Worm (Caenorhabditis elegans) whole organism, midembryonic: ENCODE results near the gene srj-14.
"Not testable (repeated sequence)": the region's sequence is repeated elsewhere in the genome, so short reads cannot be mapped to it uniquely, and the experiment has no call there.

Experiments
- T22C8.4 ChIP-seq: fragments of 200-800 bp; sonication (Bioruptor generic); IDR thresholded peaks from 2 replicates; pipeline ENCODE4 v1.3.6; 2022; ENCODE audit warnings: missing genetic modification characterization, missing compliant biosample characterization
- cog-1 ChIP-seq: sonication (generic microtip); optimal IDR thresholded peaks from 2 replicates; lab custom pipeline; 2016; ENCODE audit warnings: missing genetic modification characterization, missing compliant biosample characterization
- flt-1 ChIP-seq: fragments of 200-800 bp; sonication (Bioruptor generic); IDR thresholded peaks from 2 replicates; pipeline ENCODE4 v1.3.6; 2022; ENCODE audit warnings: missing genetic modification characterization, missing compliant biosample characterization
- klf-2 ChIP-seq: fragments of 200-800 bp; sonication (Bioruptor generic); conservative IDR thresholded peaks from 2 replicates; pipeline ENCODE4 v1.3.6; 2022; ENCODE audit warnings: missing genetic modification reagents, missing genetic modification characterization, missing compliant biosample characterization
- med-1 ChIP-seq: sonication (generic microtip); optimal IDR thresholded peaks from 2 replicates; lab custom pipeline; 2017; ENCODE audit warnings: missing genetic modification characterization, mild to moderate bottlenecking, missing compliant biosample characterization, antibody characterized with exemption, missing genetic modification reagents; ENCODE audit not compliant: insufficient read depth
- ref-1 ChIP-seq: fragments of 200-800 bp; sonication (Bioruptor generic); conservative IDR thresholded peaks from 2 replicates; pipeline ENCODE4 v1.3.6; 2022; ENCODE audit warnings: missing genetic modification reagents, missing genetic modification characterization, missing compliant biosample characterization
- tab-1 ChIP-seq: fragments of 200-800 bp; sonication (Bioruptor generic); IDR thresholded peaks from 2 replicates; pipeline ENCODE4 v1.3.6; 2022; ENCODE audit warnings: missing genetic modification characterization, missing compliant biosample characterization
- ztf-23 ChIP-seq: fragments of 200-800 bp; sonication (Bioruptor generic); IDR thresholded peaks from 2 replicates; pipeline ENCODE4 v1.3.6; 2022; ENCODE audit warnings: missing genetic modification reagents, missing genetic modification characterization, missing compliant biosample characterization
- ztf-29 ChIP-seq: fragments of 200-800 bp; sonication (Bioruptor generic); IDR thresholded peaks from 2 replicates; pipeline ENCODE4 v1.3.6; 2022; ENCODE audit warnings: missing genetic modification reagents, missing genetic modification characterization, missing compliant biosample characterization

Gene srj-14

ce11 chrV:7369578-7369977, at the start of gene srj-14:
srj-14 (plus strand) TSS chrV:7369708.
- TF ChIP-seq T22C8.4 (no peak), tab-1 (no peak), ref-1 (GFP tag; lab: Robert Waterston, UW) (no peak), klf-2 (GFP tag; lab: Robert Waterston, UW) (no peak), cog-1 (tag; lab: Kevin White, UChicago) (no peak), ztf-23 (GFP tag; lab: Robert Waterston, UW) (no peak), flt-1 (GFP tag; lab: Robert Waterston, UW) (no peak), med-1 (GFP tag; lab: Kevin White, UChicago) (no peak), ztf-29 (GFP tag; lab: Robert Waterston, UW) (no peak)

DNA sequence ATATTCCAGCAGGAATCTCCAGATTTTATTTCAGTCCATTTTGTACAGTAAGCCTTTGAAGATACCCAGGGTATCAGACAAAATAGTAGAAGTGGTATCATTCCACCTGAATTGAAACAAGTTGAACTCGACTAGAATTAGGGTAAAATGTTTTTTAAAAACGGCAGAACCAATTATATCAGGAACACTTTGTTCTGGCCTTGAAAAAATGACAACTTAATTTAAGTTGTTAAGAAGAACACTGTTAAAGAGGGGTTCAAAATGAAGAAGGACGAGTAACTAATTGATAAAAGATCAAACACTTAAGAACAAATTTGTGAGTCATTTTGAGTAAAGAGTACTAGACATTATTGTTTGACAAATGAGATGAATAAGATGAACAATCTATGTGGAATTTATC, 48.6 kb upstream of the srj-14 start, which contains the start of gene lmd-4:
Gene lmd-4, minus strand, starts transcription at position 101 of the 400 bp plus-strand sequence.
- TF ChIP-seq ztf-23 (GFP tag; lab: Robert Waterston, UW) (no peak), flt-1 (GFP tag; lab: Robert Waterston, UW) (no peak), T22C8.4 (no peak), cog-1 (tag; lab: Kevin White, UChicago) (no peak), tab-1 (no peak), ztf-29 (GFP tag; lab: Robert Waterston, UW) (no peak), ref-1 (GFP tag; lab: Robert Waterston, UW) (no peak), med-1 (GFP tag; lab: Kevin White, UChicago) (no peak)

ce11 chrV:7321915-7322314, 47.6 kb upstream of the srj-14 start, which contains the start of gene F10G2.10:
F10G2.10 (plus strand) TSS chrV:7322215.
- TF ChIP-seq med-1 (GFP tag; lab: Kevin White, UChicago), result no peak
- TF ChIP-seq T22C8.4, result no peak
- no peak for TF ChIP-seq ref-1 (GFP tag; lab: Robert Waterston, UW)
- no peak for TF ChIP-seq klf-2 (GFP tag; lab: Robert Waterston, UW)
- TF ChIP-seq cog-1 (tag; lab: Kevin White, UChicago), result no peak
- TF ChIP-seq flt-1 (GFP tag; lab: Robert Waterston, UW), result no peak
- no peak for TF ChIP-seq tab-1
- TF ChIP-seq ztf-29 (GFP tag; lab: Robert Waterston, UW), result no peak
- TF ChIP-seq ztf-23 (GFP tag; lab: Robert Waterston, UW), result no peak

DNA sequence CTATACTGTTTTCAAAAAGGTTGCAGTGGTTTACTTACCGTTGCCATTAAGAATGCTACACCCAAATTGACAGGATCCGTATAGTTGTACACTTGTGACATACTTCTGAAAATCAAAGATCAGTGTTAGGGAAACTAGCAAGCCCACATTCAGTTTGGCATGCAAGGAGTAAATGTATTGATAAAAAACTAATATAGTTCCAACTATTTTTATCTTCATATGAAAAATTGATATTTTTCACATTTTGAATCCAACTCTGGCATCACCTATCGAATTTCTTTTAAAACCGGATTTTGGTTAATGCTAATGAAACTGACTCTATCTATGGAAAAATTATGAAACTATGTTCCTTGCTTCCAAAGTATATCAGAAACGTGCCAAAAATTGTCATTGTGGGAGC, 44.2 kb upstream of the srj-14 start, which contains the start of gene srx-92:
Gene srx-92, minus strand, starts transcription at position 101 of the 400 bp plus-strand sequence.
- TF ChIP-seq ztf-23 (GFP tag; lab: Robert Waterston, UW) (no peak), flt-1 (GFP tag; lab: Robert Waterston, UW) (no peak), ref-1 (GFP tag; lab: Robert Waterston, UW) (no peak), tab-1 (no peak), klf-2 (GFP tag; lab: Robert Waterston, UW) (no peak), T22C8.4 (no peak), cog-1 (tag; lab: Kevin White, UChicago) (no peak), med-1 (GFP tag; lab: Kevin White, UChicago) (no peak), ztf-29 (GFP tag; lab: Robert Waterston, UW) (no peak)

DNA sequence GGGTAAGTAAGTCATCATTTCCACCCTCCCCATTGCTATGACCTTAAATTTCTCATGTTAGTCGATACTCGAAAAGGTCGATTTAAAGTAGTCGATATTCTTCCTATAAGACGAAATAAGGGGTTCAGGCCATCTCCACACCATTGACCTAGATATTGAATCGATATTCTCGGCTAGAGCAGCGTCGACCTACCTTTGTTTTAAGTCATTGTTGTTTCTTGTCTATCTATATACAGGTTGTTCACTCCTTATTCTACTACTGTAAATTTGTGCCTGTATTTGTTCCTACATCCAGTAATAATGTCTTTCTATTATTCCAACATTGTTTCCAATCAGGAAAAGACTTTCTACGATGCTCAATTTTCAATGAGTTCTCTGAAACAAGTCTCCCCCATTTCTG, 42.6 kb upstream of the srj-14 start, which contains the start of gene F10G2.4:
Gene F10G2.4, plus strand, starts transcription at position 301 of the 400 bp plus-strand sequence.
- TF ChIP-seq ref-1 (GFP tag; lab: Robert Waterston, UW) (no peak), klf-2 (GFP tag; lab: Robert Waterston, UW) (no peak), ztf-23 (GFP tag; lab: Robert Waterston, UW) (no peak), tab-1 (no peak), med-1 (GFP tag; lab: Kevin White, UChicago) (no peak), cog-1 (tag; lab: Kevin White, UChicago) (no peak), flt-1 (GFP tag; lab: Robert Waterston, UW) (no peak), T22C8.4 (no peak), ztf-29 (GFP tag; lab: Robert Waterston, UW) (no peak)

DNA sequence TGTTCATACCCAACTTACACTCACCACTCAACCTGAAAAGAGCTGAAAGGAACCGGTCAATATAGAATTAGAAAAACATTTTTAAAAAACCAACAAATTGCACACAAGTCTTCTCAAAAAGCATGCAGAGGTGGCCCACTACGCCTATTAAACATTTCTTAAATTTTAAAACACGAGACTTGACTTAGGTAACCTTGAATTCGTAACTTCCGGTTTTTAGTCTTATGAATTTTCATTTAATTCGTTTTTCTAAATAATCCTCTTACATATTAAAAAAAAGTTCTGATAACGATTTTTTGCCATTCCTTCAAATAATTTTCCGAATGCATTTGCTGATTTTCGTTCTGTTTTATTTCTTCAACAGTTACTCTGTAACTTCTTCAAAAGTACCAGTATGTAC, 41.4 kb upstream of the srj-14 start, which contains the start of gene clec-7:
Gene clec-7, plus strand, starts transcription at position 301 of the 400 bp plus-strand sequence.
- TF ChIP-seq ztf-23 (GFP tag; lab: Robert Waterston, UW), result no peak
- no peak for TF ChIP-seq ref-1 (GFP tag; lab: Robert Waterston, UW)
- TF ChIP-seq T22C8.4, result no peak
- TF ChIP-seq klf-2 (GFP tag; lab: Robert Waterston, UW), result no peak
- TF ChIP-seq flt-1 (GFP tag; lab: Robert Waterston, UW), result no peak
- TF ChIP-seq med-1 (GFP tag; lab: Kevin White, UChicago), result no peak
- TF ChIP-seq ztf-29 (GFP tag; lab: Robert Waterston, UW), result no peak
- no peak for TF ChIP-seq cog-1 (tag; lab: Kevin White, UChicago)
- no peak for TF ChIP-seq tab-1

ce11 chrV:7330868-7331267, 38.6 kb upstream of the srj-14 start, which contains the start of gene F10G2.2:
F10G2.2 (plus strand) TSS chrV:7331168.
- TF ChIP-seq cog-1 (tag; lab: Kevin White, UChicago) (no peak), tab-1 (no peak), flt-1 (GFP tag; lab: Robert Waterston, UW) (no peak), ztf-23 (GFP tag; lab: Robert Waterston, UW) (no peak), ztf-29 (GFP tag; lab: Robert Waterston, UW) (no peak), T22C8.4 (no peak), med-1 (GFP tag; lab: Kevin White, UChicago) (no peak), ref-1 (GFP tag; lab: Robert Waterston, UW) (no peak), klf-2 (GFP tag; lab: Robert Waterston, UW) (no peak)

DNA sequence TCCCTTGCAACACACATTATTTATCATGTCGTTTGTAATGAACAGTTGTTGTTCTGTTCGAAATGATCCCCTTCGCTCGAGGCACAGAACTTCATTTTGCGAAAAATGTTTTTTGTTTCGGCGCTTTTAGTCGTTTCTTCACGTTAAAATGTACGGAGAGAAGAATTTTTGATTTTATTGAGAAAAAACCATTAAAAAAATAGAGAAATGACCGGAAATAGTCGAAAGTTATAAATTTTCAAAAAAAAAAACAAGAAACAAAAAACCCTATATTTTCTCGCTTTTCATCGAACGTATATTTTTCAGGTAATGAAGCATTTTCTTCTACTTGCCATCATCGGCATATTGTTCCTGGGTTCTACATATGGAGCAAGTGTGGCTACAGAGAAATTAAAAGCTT, 37.3 kb upstream of the srj-14 start, which contains the start of gene F10G2.1:
Gene F10G2.1, plus strand, starts transcription at position 301 of the 400 bp plus-strand sequence.
- TF ChIP-seq klf-2 (GFP tag; lab: Robert Waterston, UW) (no peak), ztf-23 (GFP tag; lab: Robert Waterston, UW) (no peak), ref-1 (GFP tag; lab: Robert Waterston, UW) (no peak), ztf-29 (GFP tag; lab: Robert Waterston, UW) (no peak), flt-1 (GFP tag; lab: Robert Waterston, UW) (no peak), cog-1 (tag; lab: Kevin White, UChicago) (no peak), tab-1 (no peak), T22C8.4 (no peak), med-1 (GFP tag; lab: Kevin White, UChicago) (no peak)

- TF ChIP-seq T22C8.4; med-1 (GFP tag; lab: Kevin White, UChicago); ref-1 (GFP tag; lab: Robert Waterston, UW): not testable (repeated sequence)
Measured at ce11 chrV:7337218-7337617, 32.3 kb upstream of the srj-14 start, which contains the start of gene F10G2.7. F10G2.7 (minus strand) TSS chrV:7337318.
